Fruit fly (Drosophila melanogaster) whole organism, embryonic: ENCODE data around the gene Dus1.
A peak's percentile ranks its signal among the peaks of the same experiment; 100 is the strongest.

Experiments
- B-H1 ChIP-seq: fragments of 200-800 bp; sonication (Bioruptor generic); IDR thresholded peaks from 3 replicates; pipeline ENCODE4 v1.3.6; 2022; ENCODE audit warnings: missing biosample characterization, missing genetic modification characterization
- CG10959 ChIP-seq: fragments of 200-800 bp; sonication (Bioruptor generic); IDR thresholded peaks from 2 replicates; pipeline ENCODE4 v1.3.6; 2022; ENCODE audit warnings: missing biosample characterization, missing genetic modification characterization
- CG11398 ChIP-seq: fragments of 200-800 bp; sonication (Bioruptor generic); optimal IDR thresholded peaks from 2 replicates; lab custom pipeline; 2016; ENCODE audit warnings: missing biosample characterization, missing genetic modification characterization
- CG12155 ChIP-seq: fragments of 200-800 bp; sonication (Bioruptor generic); optimal IDR thresholded peaks from 3 replicates; lab custom pipeline; 2016; ENCODE audit warnings: missing biosample characterization, missing genetic modification characterization
- CG12391 ChIP-seq: fragments of 200-800 bp; sonication (Bioruptor generic); optimal IDR thresholded peaks from 3 replicates; lab custom pipeline; 2018; ENCODE audit warnings: missing biosample characterization, mild to moderate bottlenecking, missing genetic modification characterization, moderate library complexity
- CG12769 ChIP-seq: fragments of 200-800 bp; sonication (Bioruptor generic); optimal IDR thresholded peaks from 2 replicates; lab custom pipeline; 2019; ENCODE audit warnings: missing biosample characterization, mild to moderate bottlenecking, missing genetic modification characterization, moderate library complexity
- CG15269 ChIP-seq: fragments of 200-800 bp; sonication (Bioruptor generic); optimal IDR thresholded peaks from 2 replicates; lab custom pipeline; 2018; ENCODE audit warnings: missing biosample characterization, mild to moderate bottlenecking, missing genetic modification characterization, moderate library complexity
- CG1832 ChIP-seq: fragments of 200-800 bp; sonication (Bioruptor generic); optimal IDR thresholded peaks from 2 replicates; lab custom pipeline; 2017; ENCODE audit warnings: missing biosample characterization, mild to moderate bottlenecking, missing genetic modification characterization, inconsistent platforms
- CG2202 ChIP-seq: fragments of 200-800 bp; sonication (Bioruptor generic); optimal IDR thresholded peaks from 2 replicates; lab custom pipeline; 2018; ENCODE audit warnings: missing biosample characterization, mild to moderate bottlenecking, missing genetic modification characterization
- CG2678 ChIP-seq: fragments of 200-800 bp; sonication (Bioruptor generic); optimal IDR thresholded peaks from 3 replicates; lab custom pipeline; 2019; ENCODE audit warnings: missing biosample characterization, mild to moderate bottlenecking, missing genetic modification characterization, moderate library complexity
- CG3065 ChIP-seq: fragments of 200-800 bp; sonication (Bioruptor generic); optimal IDR thresholded peaks from 2 replicates; lab custom pipeline; 2016; ENCODE audit warnings: missing biosample characterization, missing genetic modification characterization
- CG34224 ChIP-seq: fragments of 200-800 bp; sonication (Bioruptor generic); IDR thresholded peaks from 3 replicates; pipeline ENCODE4 v1.3.6; 2022; ENCODE audit warnings: missing biosample characterization, missing genetic modification characterization; ENCODE audit not compliant: partially characterized antibody
- CG34422 ChIP-seq: fragments of 200-800 bp; sonication (Bioruptor generic); IDR thresholded peaks from 3 replicates; pipeline ENCODE4 v1.3.6; 2022; ENCODE audit warnings: missing biosample characterization, missing genetic modification characterization
- CG3995 ChIP-seq: fragments of 200-800 bp; sonication (Bioruptor generic); optimal IDR thresholded peaks from 3 replicates; lab custom pipeline; 2016; ENCODE audit warnings: missing biosample characterization, missing genetic modification characterization
- CG4424 ChIP-seq: fragments of 200-800 bp; sonication (Bioruptor generic); optimal IDR thresholded peaks from 3 replicates; lab custom pipeline; 2016; ENCODE audit warnings: missing biosample characterization, missing genetic modification characterization
- CG5953 ChIP-seq: fragments of 200-800 bp; sonication (Bioruptor generic); IDR thresholded peaks from 2 replicates; pipeline ENCODE4 v1.3.6; 2022; ENCODE audit warnings: missing biosample characterization, missing genetic modification characterization
- CG6254 ChIP-seq: fragments of 200-800 bp; sonication (Bioruptor generic); optimal IDR thresholded peaks from 3 replicates; lab custom pipeline; 2017; ENCODE audit warnings: mild to moderate bottlenecking, missing biosample characterization, missing genetic modification reagents, missing genetic modification characterization
- CG7987 ChIP-seq: fragments of 200-800 bp; sonication (Bioruptor generic); optimal IDR thresholded peaks from 2 replicates; lab custom pipeline; 2018; ENCODE audit warnings: missing biosample characterization, mild to moderate bottlenecking, missing genetic modification characterization, moderate library complexity
- CG9797 ChIP-seq: fragments of 200-800 bp; sonication (Bioruptor generic); optimal IDR thresholded peaks from 3 replicates; lab custom pipeline; 2018; ENCODE audit warnings: missing biosample characterization, mild to moderate bottlenecking, missing genetic modification characterization
- CoRest ChIP-seq: fragments of 200-800 bp; sonication (Bioruptor generic); optimal IDR thresholded peaks from 3 replicates; lab custom pipeline; 2018; ENCODE audit warnings: missing biosample characterization, mild to moderate bottlenecking, missing genetic modification characterization, moderate library complexity
- GATAe ChIP-seq: fragments of 200-800 bp; sonication (Bioruptor generic); conservative IDR thresholded peaks from 2 replicates; pipeline ENCODE4 v1.3.6; 2022; ENCODE audit warnings: missing biosample characterization, missing genetic modification characterization
- HmgD ChIP-seq: fragments of 200-800 bp; sonication (Bioruptor generic); optimal IDR thresholded peaks from 3 replicates; lab custom pipeline; 2016; ENCODE audit warnings: missing biosample characterization, missing genetic modification characterization
- Lhr ChIP-seq: fragments of 200-800 bp; sonication (Bioruptor generic); optimal IDR thresholded peaks from 3 replicates; lab custom pipeline; 2017; ENCODE audit warnings: mild to moderate bottlenecking, missing biosample characterization, missing genetic modification reagents, missing genetic modification characterization
- MBD-R2 ChIP-seq: fragments of 200-800 bp; sonication (Bioruptor generic); IDR thresholded peaks from 2 replicates; pipeline ENCODE4 v1.3.6; 2022; ENCODE audit warnings: missing biosample characterization, missing genetic modification characterization
- MESR4 ChIP-seq: fragments of 200-800 bp; sonication (Bioruptor generic); optimal IDR thresholded peaks from 2 replicates; lab custom pipeline; 2018; ENCODE audit warnings: missing biosample characterization, mild to moderate bottlenecking, missing genetic modification characterization, moderate library complexity
- Oaz ChIP-seq: fragments of 200-800 bp; sonication (Bioruptor generic); IDR thresholded peaks from 2 replicates; pipeline ENCODE4 v1.3.6; 2022; ENCODE audit warnings: missing biosample characterization, missing genetic modification characterization
- PHDP ChIP-seq: fragments of 200-800 bp; sonication (Bioruptor generic); optimal IDR thresholded peaks from 3 replicates; lab custom pipeline; 2018; ENCODE audit warnings: missing biosample characterization, mild to moderate bottlenecking, missing genetic modification characterization, moderate library complexity
- Ptx1 ChIP-seq: fragments of 200-800 bp; sonication (Bioruptor generic); IDR thresholded peaks from 2 replicates; pipeline ENCODE4 v1.3.6; 2022; ENCODE audit warnings: missing biosample characterization, missing genetic modification characterization
- Ravus ChIP-seq: fragments of 200-800 bp; sonication (Bioruptor generic); IDR thresholded peaks from 2 replicates; pipeline ENCODE4 v1.3.6; 2022; ENCODE audit warnings: missing biosample characterization, missing genetic modification characterization
- Sox100B ChIP-seq: fragments of 200-800 bp; sonication (Bioruptor generic); optimal IDR thresholded peaks from 3 replicates; lab custom pipeline; 2018; ENCODE audit warnings: missing biosample characterization, mild to moderate bottlenecking, missing genetic modification characterization
- Trl ChIP-seq, 3 experiments: fragments of >200 bp in 2 of 3; fragments of 200-800 bp in 1 of 3; sonication (Bioruptor generic) in 1 of 3; optimal IDR thresholded peaks; 2 replicates in 1 of 3; 3 replicates in 2 of 3; lab custom pipeline; 2016 to 2017; ENCODE audit warnings: missing biosample characterization in 1 of 3, missing genetic modification characterization in 1 of 3
- abd-A ChIP-seq: fragments of 200-800 bp; sonication (Bioruptor generic); optimal IDR thresholded peaks from 3 replicates; lab custom pipeline; 2019; ENCODE audit warnings: missing biosample characterization, mild to moderate bottlenecking, missing genetic modification characterization, moderate library complexity
- ac ChIP-seq: fragments of 200-800 bp; sonication (Bioruptor generic); optimal IDR thresholded peaks from 3 replicates; lab custom pipeline; 2017; ENCODE audit warnings: missing biosample characterization, mild to moderate bottlenecking, missing genetic modification characterization
- ap ChIP-seq: fragments of 200-800 bp; sonication (Bioruptor generic); IDR thresholded peaks from 2 replicates; pipeline ENCODE4 v1.3.6; 2022; ENCODE audit warnings: missing biosample characterization, missing genetic modification characterization
- ara ChIP-seq: fragments of 200-800 bp; sonication (Bioruptor generic); IDR thresholded peaks from 2 replicates; pipeline ENCODE4 v1.3.6; 2022; ENCODE audit warnings: missing biosample characterization, missing genetic modification characterization
- az2 ChIP-seq: fragments of 200-800 bp; sonication (Bioruptor generic); optimal IDR thresholded peaks from 3 replicates; lab custom pipeline; 2016; ENCODE audit warnings: missing biosample characterization, missing genetic modification characterization
- bcd ChIP-seq: fragments of 200-800 bp; sonication (Bioruptor generic); optimal IDR thresholded peaks from 2 replicates; lab custom pipeline; 2017; ENCODE audit warnings: missing biosample characterization, mild to moderate bottlenecking, missing genetic modification characterization
- br ChIP-seq: fragments of >200 bp; optimal IDR thresholded peaks from 2 replicates; lab custom pipeline; 2017
- crc ChIP-seq: fragments of 200-800 bp; sonication (Bioruptor generic); optimal IDR thresholded peaks from 2 replicates; lab custom pipeline; 2016; ENCODE audit warnings: missing biosample characterization, missing genetic modification characterization
- dmrt11E ChIP-seq: fragments of 200-800 bp; sonication (Bioruptor generic); optimal IDR thresholded peaks from 3 replicates; lab custom pipeline; 2018; ENCODE audit warnings: missing biosample characterization, mild to moderate bottlenecking, missing genetic modification characterization, moderate library complexity
- eyg ChIP-seq: fragments of 200-800 bp; sonication (Bioruptor generic); optimal IDR thresholded peaks from 3 replicates; lab custom pipeline; 2016; ENCODE audit warnings: missing biosample characterization, missing genetic modification characterization
- fru ChIP-seq: fragments of >200 bp; optimal IDR thresholded peaks from 2 replicates; lab custom pipeline; 2017
- gce ChIP-seq: fragments of 200-800 bp; sonication (Bioruptor generic); IDR thresholded peaks from 3 replicates; pipeline ENCODE4 v1.3.6; 2022; ENCODE audit warnings: missing biosample characterization, missing genetic modification characterization
- gsb ChIP-seq: fragments of 200-800 bp; sonication (Bioruptor generic); IDR thresholded peaks from 2 replicates; pipeline ENCODE4 v1.3.6; 2022; ENCODE audit warnings: missing biosample characterization, missing genetic modification characterization
- insv ChIP-seq, 2 experiments: fragments of 200-800 bp; sonication (Bioruptor generic); optimal IDR thresholded peaks; 3 replicates each; lab custom pipeline; 2016 to 2018; ENCODE audit warnings: missing biosample characterization in 2 of 2, missing genetic modification characterization in 2 of 2
- oc ChIP-seq: fragments of 200-800 bp; sonication (Bioruptor generic); optimal IDR thresholded peaks from 2 replicates; lab custom pipeline; 2018; ENCODE audit warnings: missing biosample characterization, mild to moderate bottlenecking, missing genetic modification characterization, moderate library complexity
- odd ChIP-seq: fragments of 200-800 bp; sonication (Bioruptor generic); optimal IDR thresholded peaks from 2 replicates; lab custom pipeline; 2017; ENCODE audit warnings: missing biosample characterization, mild to moderate bottlenecking, missing genetic modification characterization
- pfk ChIP-seq: fragments of 200-800 bp; sonication (Bioruptor generic); optimal IDR thresholded peaks from 2 replicates; lab custom pipeline; 2018; ENCODE audit warnings: missing biosample characterization, mild to moderate bottlenecking, missing genetic modification characterization, moderate library complexity
- sr ChIP-seq: fragments of 200-800 bp; sonication (Bioruptor generic); IDR thresholded peaks from 3 replicates; pipeline ENCODE4 v1.3.6; 2022; ENCODE audit warnings: missing biosample characterization, missing genetic modification characterization
- yki ChIP-seq: fragments of >200 bp; optimal IDR thresholded peaks from 3 replicates; lab custom pipeline; 2018
- zen ChIP-seq: fragments of 200-800 bp; sonication (Bioruptor generic); optimal IDR thresholded peaks from 3 replicates; lab custom pipeline; 2018; ENCODE audit warnings: missing biosample characterization, mild to moderate bottlenecking, missing genetic modification characterization, moderate library complexity

Dus1 gene

dm6 chr2L:250507-251215, 20.9 kb downstream of the Dus1 start, which contains the start of gene kis (continued):
- no peak for TF ChIP-seq insv (GFP tag; optimal IDR thresholded peaks at IDR 0.05; lab: Kevin White, UChicago)
- TF ChIP-seq CG34224 (GFP tag; lab: Robert Waterston, UW) = peak; percentile 96
- no peak for TF ChIP-seq CG3065
- peak; percentile 64 for TF ChIP-seq CG12391 (tag; lab: Kevin White, UChicago)
- TF ChIP-seq B-H1 (GFP tag; lab: Robert Waterston, UW) = no peak
- peak; percentile 68 for TF ChIP-seq abd-A
- peak; percentile 25 for TF ChIP-seq CG15269 (tag; lab: Kevin White, UChicago)
- TF ChIP-seq yki (lab: Kevin White, UChicago) = no peak
- no peak for TF ChIP-seq ara (GFP tag; lab: Robert Waterston, UW)
- peak; percentile 56 for TF ChIP-seq PHDP (tag; lab: Kevin White, UChicago)
- TF ChIP-seq GATAe (GFP tag; lab: Robert Waterston, UW) = no peak
- TF ChIP-seq oc (tag; lab: Kevin White, UChicago) = no peak
- peak; percentile 0 to 74 for TF ChIP-seq Trl (optimal IDR thresholded peaks at IDR 0.05; lab: Kevin White, UChicago)
- TF ChIP-seq Trl (GFP tag; optimal IDR thresholded peaks at IDR 0.05; lab: Kevin White, UChicago) = peak; percentile 38
- peak; percentile 23 for TF ChIP-seq bcd (GFP tag; lab: Kevin White, UChicago)
- TF ChIP-seq HmgD (GFP tag; lab: Kevin White, UChicago) = peak; percentile 70
- TF ChIP-seq br (lab: Kevin White, UChicago) = no peak
- no peak for TF ChIP-seq ac (GFP tag; lab: Kevin White, UChicago)
- peak; percentile 78 for TF ChIP-seq Lhr (GFP tag; lab: Kevin White, UChicago)
- TF ChIP-seq pfk = no peak
- TF ChIP-seq Ravus (GFP tag; lab: Robert Waterston, UW) = no peak
- TF ChIP-seq CG7987 (GFP tag; lab: Kevin White, UChicago) = peak; percentile 25
- TF ChIP-seq CG6254 (GFP tag; lab: Kevin White, UChicago) = no peak
- peak; percentile 36 for TF ChIP-seq CoRest (tag; lab: Kevin White, UChicago)
- no peak for TF ChIP-seq CG2202 (tag; lab: Kevin White, UChicago)
- no peak for TF ChIP-seq fru (lab: Kevin White, UChicago)
- TF ChIP-seq gsb (GFP tag; lab: Robert Waterston, UW) = no peak
- TF ChIP-seq CG10959 = no peak
- no peak for TF ChIP-seq crc (GFP tag; lab: Kevin White, UChicago)
- TF ChIP-seq CG1832 (GFP tag; lab: Kevin White, UChicago) = no peak
- peak; percentile 70 for TF ChIP-seq CG12769 (tag; lab: Kevin White, UChicago)
- no peak for TF ChIP-seq gce (GFP tag; lab: Robert Waterston, UW)
- peak; percentile 69 for TF ChIP-seq CG9797 (GFP tag; lab: Kevin White, UChicago)
- TF ChIP-seq Sox100B (GFP tag; lab: Kevin White, UChicago) = no peak
- peak; percentile 63 for TF ChIP-seq CG12155
- peak; percentile 41 for TF ChIP-seq CG2678 (tag; lab: Kevin White, UChicago)
- TF ChIP-seq CG3995 = peak; percentile 75
- TF ChIP-seq sr (GFP tag; lab: Robert Waterston, UW) = no peak
- TF ChIP-seq zen (tag; lab: Kevin White, UChicago) = peak; percentile 39
- TF ChIP-seq CG5953 (GFP tag; lab: Robert Waterston, UW) = no peak
- no peak for TF ChIP-seq CG11398 (GFP tag; lab: Kevin White, UChicago)
- TF ChIP-seq MESR4 (GFP tag; lab: Kevin White, UChicago) = peak; percentile 96
- TF ChIP-seq az2 (GFP tag; lab: Kevin White, UChicago) = peak; percentile 52
- no peak for TF ChIP-seq ap (GFP tag; lab: Robert Waterston, UW)
- TF ChIP-seq odd (GFP tag; lab: Kevin White, UChicago) = no peak
- TF ChIP-seq Oaz (GFP tag; lab: Robert Waterston, UW) = no peak
- peak; percentile 50 for TF ChIP-seq MBD-R2 (GFP tag; lab: Robert Waterston, UW)
- peak; percentile 56; the same call in 2 of the 3 replicates for TF ChIP-seq CG34422 (GFP tag; lab: Robert Waterston, UW)
- TF ChIP-seq CG4424 = peak; percentile 20
- TF ChIP-seq eyg (GFP tag; lab: Kevin White, UChicago) = peak; percentile 50
- TF ChIP-seq dmrt11E (tag; lab: Kevin White, UChicago) = no peak
- 0 out of 2 replicates have a peak, but pooled peaks have one; percentile 34 for TF ChIP-seq Ptx1 (GFP tag; lab: Robert Waterston, UW)
